Worm (Caenorhabditis elegans) whole organism, L1 larva: ENCODE measurements around the gene F55G11.10.

ENCODE experiments used
- ama-1 ChIP-seq: fragments of 150-350 bp; optimal IDR thresholded peaks from 2 replicates; lab custom pipeline; 2014
- ceh-8 ChIP-seq: fragments of 200-800 bp; sonication (Bioruptor generic); optimal IDR thresholded peaks from 2 replicates; lab custom pipeline; 2018; ENCODE audit warnings: mild to moderate bottlenecking, missing genetic modification characterization, moderate library complexity, missing compliant biosample characterization
- grh-1 ChIP-seq: fragments of 200-800 bp; sonication (Bioruptor generic); IDR thresholded peaks from 2 replicates; pipeline ENCODE4 v1.3.6; 2022; ENCODE audit warnings: missing genetic modification reagents, missing genetic modification characterization, missing compliant biosample characterization
- irx-1 ChIP-seq: sonication (generic microtip); optimal IDR thresholded peaks from 2 replicates; lab custom pipeline; 2016; ENCODE audit warnings: missing genetic modification characterization, missing compliant biosample characterization
- jun-1 ChIP-seq: fragments of 150-350 bp; optimal IDR thresholded peaks from 2 replicates; lab custom pipeline; 2014; ENCODE audit warnings: missing biosample characterization, missing genetic modification reagents, missing genetic modification characterization
- lin-35 ChIP-seq, 2 experiments: fragments of 150-350 bp; optimal IDR thresholded peaks; 2 replicates each; lab custom pipeline; 2014; ENCODE audit warnings: missing biosample characterization in 2 of 2, missing genetic modification characterization in 2 of 2, missing genetic modification reagents in 2 of 2
- lsy-2 ChIP-seq, 2 experiments: fragments of 150-350 bp; optimal IDR thresholded peaks; 2 replicates each; lab custom pipeline; 2014; ENCODE audit warnings: missing biosample characterization in 2 of 2, missing genetic modification characterization in 2 of 2
- nhr-12 ChIP-seq: sonication (generic microtip); optimal IDR thresholded peaks from 2 replicates; lab custom pipeline; 2017; ENCODE audit warnings: missing biosample characterization, missing genetic modification characterization
- tbx-2 ChIP-seq: sonication (generic microtip); optimal IDR thresholded peaks from 2 replicates; lab custom pipeline; 2016; ENCODE audit warnings: missing genetic modification characterization, missing compliant biosample characterization
- unc-62 ChIP-seq: fragments of 150-350 bp; optimal IDR thresholded peaks from 2 replicates; lab custom pipeline; 2014; ENCODE audit warnings: missing biosample characterization, missing genetic modification reagents, missing genetic modification characterization
- zag-1 ChIP-seq: fragments of 150-350 bp; optimal IDR thresholded peaks from 2 replicates; lab custom pipeline; 2014; ENCODE audit warnings: missing biosample characterization, missing genetic modification characterization
- ztf-4 ChIP-seq: fragments of 150-350 bp; optimal IDR thresholded peaks from 2 replicates; lab custom pipeline; 2014; ENCODE audit warnings: missing biosample characterization, missing genetic modification characterization

- TF ChIP-seq ceh-8 (GFP tag; lab: Kevin White, UChicago) = no peak
- TF ChIP-seq grh-1 (GFP tag; lab: Robert Waterston, UW) = no peak
- TF ChIP-seq ama-1 = no peak
- TF ChIP-seq unc-62 (GFP tag; lab: Kevin White, UChicago) = no peak
- TF ChIP-seq irx-1 (tag; lab: Kevin White, UChicago) = no peak
- no peak for TF ChIP-seq jun-1
- no peak for TF ChIP-seq nhr-12
- TF ChIP-seq lin-35 (GFP tag; optimal IDR thresholded peaks at IDR 0.05; lab: Kevin White, UChicago) = no peak
- no peak for TF ChIP-seq zag-1 (tag; lab: Kevin White, UChicago)
- no peak for TF ChIP-seq tbx-2 (tag; lab: Kevin White, UChicago)
- no peak for TF ChIP-seq lsy-2 (tag; optimal IDR thresholded peaks at IDR 0.05; lab: Kevin White, UChicago)
- no peak for TF ChIP-seq ztf-4 (tag; lab: Kevin White, UChicago)
These were observed 27.4 kb downstream of the F55G11.10 start, which contains the start of gene dod-17 for ce11 chrIV:12975981-12976380.
